Worm (Caenorhabditis elegans) whole organism, L4 larva: ENCODE data around the gene C44H9.7.
A peak's percentile ranks its signal among the peaks of the same experiment; 100 is the strongest.
"Not testable (repeated sequence)": the region's sequence is repeated elsewhere in the genome, so short reads cannot be mapped to it uniquely, and the experiment has no call there.

Experiments used
- F26F4.8 ChIP-seq: fragments of 200-800 bp; sonication (Bioruptor generic); conservative IDR thresholded peaks from 2 replicates; pipeline ENCODE4 v1.3.6; 2022; ENCODE audit warnings: missing genetic modification characterization, missing compliant biosample characterization
- F44E2.7 ChIP-seq: fragments of 200-800 bp; sonication (Bioruptor generic); IDR thresholded peaks from 2 replicates; pipeline ENCODE4 v2.1.2; 2022; ENCODE audit warnings: missing genetic modification characterization, missing compliant biosample characterization
- F49E8.2 ChIP-seq: sonication (generic microtip); optimal IDR thresholded peaks from 2 replicates; lab custom pipeline; 2016; ENCODE audit warnings: missing compliant biosample characterization, mild to moderate bottlenecking, missing genetic modification characterization, borderline replicate concordance
- Y48G9A.11 ChIP-seq: fragments of 200-800 bp; sonication (Bioruptor generic); IDR thresholded peaks from 2 replicates; pipeline ENCODE4 v1.3.6; 2022; ENCODE audit warnings: missing genetic modification reagents, missing genetic modification characterization, missing compliant biosample characterization
- Y5F2A.4 ChIP-seq: fragments of 200-800 bp; sonication (Bioruptor generic); optimal IDR thresholded peaks from 2 replicates; lab custom pipeline; 2018; ENCODE audit warnings: mild to moderate bottlenecking, missing genetic modification characterization, missing compliant biosample characterization
- ama-1 ChIP-seq: fragments of 150-350 bp; optimal IDR thresholded peaks from 2 replicates; lab custom pipeline; 2014; ENCODE audit warnings: inconsistent platforms, mixed read lengths
- arid-1 ChIP-seq: fragments of 200-800 bp; sonication (Bioruptor generic); conservative IDR thresholded peaks from 2 replicates; pipeline ENCODE4 v1.3.6; 2022; ENCODE audit warnings: missing genetic modification reagents, missing genetic modification characterization, missing compliant biosample characterization
- ceh-20 ChIP-seq: fragments of 200-800 bp; sonication (Bioruptor generic); IDR thresholded peaks from 2 replicates; pipeline ENCODE4 v1.3.6; 2022; ENCODE audit warnings: missing genetic modification reagents, missing genetic modification characterization, missing compliant biosample characterization
- ces-1 ChIP-seq: fragments of 150-350 bp; sonication (generic microtip); optimal IDR thresholded peaks from 4 replicates; lab custom pipeline; 2014; ENCODE audit warnings: missing biosample characterization, missing genetic modification reagents, missing genetic modification characterization
- cey-2 ChIP-seq: sonication (generic microtip); optimal IDR thresholded peaks from 3 replicates; lab custom pipeline; 2017; ENCODE audit warnings: missing genetic modification characterization, mild to moderate bottlenecking, missing compliant biosample characterization, antibody characterized with exemption, borderline replicate concordance; ENCODE audit not compliant: insufficient read depth
- daf-12 ChIP-seq: fragments of 150-350 bp; optimal IDR thresholded peaks from 2 replicates; lab custom pipeline; 2014; ENCODE audit warnings: missing biosample characterization, missing genetic modification reagents, missing genetic modification characterization
- daf-16 ChIP-seq, 3 experiments: sonication (generic microtip); optimal IDR thresholded peaks; 2 replicates each; lab custom pipeline; 2016 to 2017; ENCODE audit warnings: missing genetic modification characterization in 3 of 3, missing genetic modification reagents in 3 of 3, mild to moderate bottlenecking in 2 of 3, missing compliant biosample characterization in 2 of 3, missing biosample characterization in 1 of 3, moderate library complexity in 1 of 3
- daf-8 ChIP-seq: fragments of 200-800 bp; sonication (Bioruptor generic); IDR thresholded peaks from 2 replicates; pipeline ENCODE4 v1.3.6; 2022; ENCODE audit warnings: missing genetic modification characterization, missing compliant biosample characterization
- dmd-6 ChIP-seq: fragments of 200-800 bp; sonication (Bioruptor generic); IDR thresholded peaks from 2 replicates; pipeline ENCODE4 v1.3.6; 2022; ENCODE audit warnings: missing genetic modification reagents, missing genetic modification characterization, missing compliant biosample characterization
- egl-27 ChIP-seq: sonication (generic microtip); optimal IDR thresholded peaks from 3 replicates; lab custom pipeline; 2017; ENCODE audit warnings: missing biosample characterization, missing genetic modification reagents, missing genetic modification characterization
- hlh-11 ChIP-seq: fragments of 200-800 bp; sonication (Bioruptor generic); optimal IDR thresholded peaks from 2 replicates; lab custom pipeline; 2018; ENCODE audit warnings: mild to moderate bottlenecking, missing genetic modification characterization, missing compliant biosample characterization
- hlh-30 ChIP-seq: sonication (generic microtip); optimal IDR thresholded peaks from 2 replicates; lab custom pipeline; 2017; ENCODE audit warnings: antibody characterized with exemption, mild to moderate bottlenecking, missing genetic modification characterization, missing compliant biosample characterization; ENCODE audit not compliant: insufficient read depth
- lin-29 ChIP-seq: fragments of 200-800 bp; sonication (Bioruptor generic); IDR thresholded peaks from 2 replicates; pipeline ENCODE4 v1.3.6; 2022; ENCODE audit warnings: missing genetic modification reagents, missing genetic modification characterization, missing compliant biosample characterization
- lin-39 ChIP-seq: fragments of 150-350 bp; optimal IDR thresholded peaks from 2 replicates; lab custom pipeline; 2014; ENCODE audit warnings: missing biosample characterization, missing genetic modification reagents, missing genetic modification characterization
- madf-5 ChIP-seq, 2 experiments: fragments of 200-800 bp; sonication (Bioruptor generic); IDR thresholded peaks; 2 replicates each; pipeline ENCODE4 v1.3.6; 2022; ENCODE audit warnings: missing compliant biosample characterization in 2 of 2, missing genetic modification characterization in 2 of 2
- madf-9 ChIP-seq: fragments of 200-800 bp; sonication (Bioruptor generic); conservative IDR thresholded peaks from 2 replicates; pipeline ENCODE4 v1.3.6; 2022; ENCODE audit warnings: missing genetic modification reagents, missing genetic modification characterization, missing compliant biosample characterization
- mdl-1 ChIP-seq, 2 experiments: fragments of 150-350 bp in 1 of 2; sonication (generic microtip) in 1 of 2; optimal IDR thresholded peaks; 2 replicates each; lab custom pipeline; 2014 to 2017; ENCODE audit warnings: missing biosample characterization in 2 of 2, missing genetic modification characterization in 2 of 2
- mep-1 ChIP-seq: fragments of 150-350 bp; sonication (generic microtip); optimal IDR thresholded peaks from 3 replicates; lab custom pipeline; 2014; ENCODE audit warnings: missing biosample characterization, missing genetic modification characterization
- mxl-2 ChIP-seq: fragments of 200-800 bp; sonication (Bioruptor generic); conservative IDR thresholded peaks from 2 replicates; pipeline ENCODE4 v1.3.6; 2022; ENCODE audit warnings: missing genetic modification reagents, missing genetic modification characterization, missing compliant biosample characterization
- nhr-102 ChIP-seq: sonication (generic microtip); optimal IDR thresholded peaks from 2 replicates; lab custom pipeline; 2016; ENCODE audit warnings: mild to moderate bottlenecking, missing genetic modification characterization, moderate library complexity, missing compliant biosample characterization
- nhr-28 ChIP-seq: fragments of 150-350 bp; optimal IDR thresholded peaks from 2 replicates; lab custom pipeline; 2014; ENCODE audit warnings: missing biosample characterization, missing genetic modification characterization
- nhr-42 ChIP-seq: fragments of 200-800 bp; sonication (Bioruptor generic); IDR thresholded peaks from 2 replicates; pipeline ENCODE4 v1.3.6; 2022; ENCODE audit warnings: missing genetic modification characterization, missing compliant biosample characterization
- nhr-6 ChIP-seq: fragments of 150-350 bp; optimal IDR thresholded peaks from 2 replicates; lab custom pipeline; 2014; ENCODE audit warnings: missing biosample characterization, missing genetic modification characterization
- nhr-76 ChIP-seq: fragments of 150-350 bp; optimal IDR thresholded peaks from 2 replicates; lab custom pipeline; 2014; ENCODE audit warnings: missing biosample characterization, missing genetic modification characterization
- pqm-1 ChIP-seq: sonication (generic microtip); optimal IDR thresholded peaks from 2 replicates; lab custom pipeline; 2017; ENCODE audit warnings: missing biosample characterization, missing genetic modification characterization
- saeg-2 ChIP-seq: fragments of 200-800 bp; sonication (Bioruptor generic); IDR thresholded peaks from 2 replicates; pipeline ENCODE4 v1.3.6; 2022; ENCODE audit warnings: missing genetic modification reagents, missing genetic modification characterization, missing compliant biosample characterization
- skn-1 ChIP-seq: fragments of 150-350 bp; optimal IDR thresholded peaks from 2 replicates; lab custom pipeline; 2014; ENCODE audit warnings: missing biosample characterization, missing genetic modification characterization
- unc-39 ChIP-seq: sonication (generic microtip); optimal IDR thresholded peaks from 2 replicates; lab custom pipeline; 2017; ENCODE audit warnings: missing biosample characterization, missing genetic modification characterization
- zfp-2 ChIP-seq: sonication (generic microtip); optimal IDR thresholded peaks from 2 replicates; lab custom pipeline; 2016; ENCODE audit warnings: mild to moderate bottlenecking, missing genetic modification characterization, missing compliant biosample characterization
- zfp-3 ChIP-seq: fragments of 200-800 bp; sonication (Bioruptor generic); conservative IDR thresholded peaks from 2 replicates; pipeline ENCODE4 v1.3.6; 2022; ENCODE audit warnings: missing genetic modification reagents, missing genetic modification characterization, missing compliant biosample characterization
- zip-11 ChIP-seq: fragments of 200-800 bp; sonication (Bioruptor generic); IDR thresholded peaks from 2 replicates; pipeline ENCODE4 v1.3.6; 2022; ENCODE audit warnings: missing genetic modification characterization, missing compliant biosample characterization
- zip-2 ChIP-seq: fragments of 150-350 bp; optimal IDR thresholded peaks from 2 replicates; lab custom pipeline; 2014; ENCODE audit warnings: missing biosample characterization, missing genetic modification characterization

The C44H9.7 gene

ce11 chrV:12869948-12870347 lies 15.3 kb upstream of the C44H9.7 start, which contains the start of gene T07F10.3 (continued):
- TF ChIP-seq F26F4.8 (GFP tag; lab: Robert Waterston, UW) (no peak), nhr-6 (peak; percentile 97), madf-5 (GFP tag; IDR thresholded peaks at IDR 0.05; lab: Robert Waterston, UW) (no peak; a peak in 1 of 4 replicates), skn-1 (tag; lab: Kevin White, UChicago) (no peak)
- TF ChIP-seq, all 104 proteins: peak for 48

ce11 chrV:12867997-12868396 lies 13.3 kb upstream of the C44H9.7 start, which contains the start of gene nspg-1:
Gene nspg-1 (minus strand): TSS chrV:12868097.
- peak; percentile 27 for TF ChIP-seq nhr-6
- no peak for TF ChIP-seq nhr-42 (GFP tag; lab: Robert Waterston, UW)
- no peak for TF ChIP-seq Y5F2A.4 (GFP tag; lab: Kevin White, UChicago)
- TF ChIP-seq saeg-2 (GFP tag; lab: Robert Waterston, UW), result no peak
- no peak for TF ChIP-seq zfp-2 (tag; lab: Kevin White, UChicago)
- TF ChIP-seq F49E8.2, result no peak
- TF ChIP-seq zip-11, result no peak
- no peak for TF ChIP-seq nhr-76

- TF ChIP-seq zfp-3 (GFP tag; lab: Robert Waterston, UW); ceh-20 (GFP tag; lab: Robert Waterston, UW); mdl-1 (tag; optimal IDR thresholded peaks at IDR 0.05; lab: Kevin White, UChicago): not testable (repeated sequence)
- TF ChIP-seq, all 104 proteins: peak for 0; not testable (repeated sequence) for 104
These were observed 10.9 kb upstream of the C44H9.7 start, which contains the start of gene T07F10.5 for ce11 chrV:12865615-12866014. Gene T07F10.5 (plus strand): TSS chrV:12865915.

ce11 chrV:12859144-12859543 lies 4.5 kb upstream of the C44H9.7 start, which contains the start of gene anp-1:
Gene anp-1 (plus strand): TSS chrV:12859444.
- TF ChIP-seq egl-27 (tag; lab: Kevin White, UChicago), result no peak

ce11 chrV:12852355-12852754 lies 2.3 kb downstream of the C44H9.7 start:
- no peak for TF ChIP-seq madf-9
- TF ChIP-seq nhr-6, result peak; percentile 96
- TF ChIP-seq nhr-76, result no peak
- no peak for TF ChIP-seq mxl-2
- TF ChIP-seq nhr-28 (tag; lab: Kevin White, UChicago), result peak; percentile 74
- no peak for TF ChIP-seq daf-16 (GFP tag; optimal IDR thresholded peaks at IDR 0.05; lab: Kevin White, UChicago)
- peak; percentile 66 for TF ChIP-seq daf-16 (tag; optimal IDR thresholded peaks at IDR 0.05; lab: Kevin White, UChicago)
- TF ChIP-seq daf-8 (GFP tag; lab: Robert Waterston, UW), result no peak
- no peak for TF ChIP-seq lin-29 (GFP tag; lab: Robert Waterston, UW)
- TF ChIP-seq ama-1, result no peak
- TF ChIP-seq pqm-1, result peak; percentile 42
- peak; percentile 36; the same call in 1 of the 2 replicates for TF ChIP-seq dmd-6 (GFP tag; lab: Robert Waterston, UW)
- TF ChIP-seq madf-5 (GFP tag; IDR thresholded peaks at IDR 0.05; lab: Robert Waterston, UW), result no peak
- no peak for TF ChIP-seq hlh-11 (tag; lab: Kevin White, UChicago)

- TF ChIP-seq nhr-76 (no peak), dmd-6 (GFP tag; lab: Robert Waterston, UW) (peak; percentile 55; the same call in 1 of the 2 replicates), egl-27 (tag; lab: Kevin White, UChicago) (no peak), lin-39 (tag; lab: Kevin White, UChicago) (no peak), unc-39 (tag; lab: Kevin White, UChicago) (no peak), mep-1 (no peak), ama-1 (no peak), hlh-30 (tag; lab: Kevin White, UChicago) (no peak), daf-16 (GFP tag; optimal IDR thresholded peaks at IDR 0.05; lab: Kevin White, UChicago) (no peak), daf-16 (tag; optimal IDR thresholded peaks at IDR 0.05; lab: Kevin White, UChicago) (peak; percentile 29), arid-1 (no peak), F49E8.2 (no peak), zip-2 (no peak), daf-12 (tag; lab: Kevin White, UChicago) (no peak), mxl-2 (no peak), pqm-1 (peak; percentile 13), zip-11 (no peak), Y48G9A.11 (no peak), nhr-102 (no peak), nhr-6 (peak; percentile 8), zfp-2 (tag; lab: Kevin White, UChicago) (no peak), cey-2 (tag; lab: Kevin White, UChicago) (no peak), F26F4.8 (GFP tag; lab: Robert Waterston, UW) (no peak), nhr-28 (tag; lab: Kevin White, UChicago) (peak; percentile 4), ces-1 (GFP tag; lab: Kevin White, UChicago) (no peak), F44E2.7 (GFP tag; lab: Robert Waterston, UW) (no peak), madf-5 (GFP tag; IDR thresholded peaks at IDR 0.05; lab: Robert Waterston, UW) (no peak), saeg-2 (GFP tag; lab: Robert Waterston, UW) (no peak)
These were observed 4.9 kb downstream of the C44H9.7 start, which contains the start of gene C44H9.5 for ce11 chrV:12849736-12850135. Gene C44H9.5 (minus strand): TSS chrV:12849864.
